Worm (Caenorhabditis elegans) whole organism, L3 larva: ENCODE results near the gene C01B9.4.

Experiments
- R02D3.7 ChIP-seq: fragments of 150-350 bp; optimal IDR thresholded peaks from 2 replicates; lab custom pipeline; 2014; ENCODE audit warnings: missing biosample characterization, missing genetic modification characterization
- aly-2 ChIP-seq: fragments of 150-350 bp; optimal IDR thresholded peaks from 2 replicates; lab custom pipeline; 2014; ENCODE audit warnings: missing biosample characterization, missing genetic modification characterization
- elt-1 ChIP-seq: fragments of 150-350 bp; optimal IDR thresholded peaks from 2 replicates; lab custom pipeline; 2014; ENCODE audit warnings: missing biosample characterization, missing genetic modification characterization
- fkh-10 ChIP-seq: sonication (generic microtip); optimal IDR thresholded peaks from 2 replicates; lab custom pipeline; 2017; ENCODE audit warnings: missing biosample characterization, missing genetic modification reagents, missing genetic modification characterization
- pha-4 ChIP-seq: fragments of 150-350 bp; optimal IDR thresholded peaks from 2 replicates; lab custom pipeline; 2014; ENCODE audit warnings: missing biosample characterization, missing genetic modification reagents, missing genetic modification characterization
- zag-1 ChIP-seq: fragments of 150-350 bp; optimal IDR thresholded peaks from 2 replicates; lab custom pipeline; 2014; ENCODE audit warnings: missing biosample characterization, missing genetic modification characterization

ce11 chrII:13786899-13787298 is 3.1 kb upstream of the C01B9.4 start:
- no peak for TF ChIP-seq R02D3.7 (tag; lab: Kevin White, UChicago)
- TF ChIP-seq aly-2 (tag; lab: Kevin White, UChicago), result no peak
- no peak for TF ChIP-seq fkh-10 (GFP tag; lab: Kevin White, UChicago)
- TF ChIP-seq zag-1 (tag; lab: Kevin White, UChicago), result no peak
- no peak for TF ChIP-seq elt-1 (tag; lab: Kevin White, UChicago)
- TF ChIP-seq pha-4 (tag; lab: Kevin White, UChicago), result no peak
